Fruit fly (Drosophila melanogaster) Kc167 (cell line): ENCODE results near the gene CG34117.

ENCODE experiments used
- Myc ChIP-seq: fragments of >200 bp; optimal IDR thresholded peaks from 2 replicates; lab custom pipeline; 2017; ENCODE audit warnings: missing external identifiers
- Sin3A ChIP-seq: fragments of >200 bp; optimal IDR thresholded peaks from 2 replicates; lab custom pipeline; 2018; ENCODE audit warnings: missing external identifiers
- h ChIP-seq: fragments of >200 bp; optimal IDR thresholded peaks from 3 replicates; lab custom pipeline; 2018; ENCODE audit warnings: missing external identifiers
- insv ChIP-seq: fragments of >200 bp; optimal IDR thresholded peaks from 3 replicates; lab custom pipeline; 2018; ENCODE audit warnings: missing external identifiers
- psq ChIP-seq: fragments of >200 bp; optimal IDR thresholded peaks from 2 replicates; lab custom pipeline; 2017; ENCODE audit warnings: missing external identifiers
- ttk ChIP-seq: sonication (Bioruptor generic); optimal IDR thresholded peaks from 2 replicates; lab custom pipeline; 2017; ENCODE audit warnings: missing external identifiers

dm6 chr3R:9424061-9424665 lies 24.3 kb upstream of the CG34117 start:
- TF ChIP-seq psq (no peak), ttk (lab: Kevin White, UChicago) (no peak), h (lab: Kevin White, UChicago) (no peak), Myc (lab: Kevin White, UChicago) (no peak), Sin3A (lab: Kevin White, UChicago) (no peak), insv (lab: Kevin White, UChicago) (no peak)
